Worm (Caenorhabditis elegans) whole organism, young adult: ENCODE measurements around the gene F28C6.9.

ENCODE experiments used
- B0019.2 ChIP-seq: fragments of 200-800 bp; sonication (Bioruptor generic); conservative IDR thresholded peaks from 2 replicates; pipeline ENCODE4 v1.3.6; 2022; ENCODE audit warnings: missing genetic modification reagents, missing genetic modification characterization, missing compliant biosample characterization
- B0035.1 ChIP-seq: sonication (generic microtip); optimal IDR thresholded peaks from 2 replicates; lab custom pipeline; 2016; ENCODE audit warnings: missing genetic modification characterization, mild to moderate bottlenecking, missing compliant biosample characterization, missing genotype, missing genetic modification reagents
- B0336.3 ChIP-seq: fragments of 200-800 bp; sonication (Bioruptor generic); IDR thresholded peaks from 2 replicates; pipeline ENCODE4 v1.3.6; 2022; ENCODE audit warnings: missing genetic modification characterization, missing compliant biosample characterization
- C06A6.2 ChIP-seq: fragments of 200-800 bp; sonication (Bioruptor generic); conservative IDR thresholded peaks from 2 replicates; pipeline ENCODE4 v1.3.6; 2022; ENCODE audit warnings: missing genetic modification characterization, missing compliant biosample characterization
- D2030.7 ChIP-seq: fragments of 200-800 bp; sonication (Bioruptor generic); IDR thresholded peaks from 2 replicates; pipeline ENCODE4 v1.3.6; 2022; ENCODE audit warnings: missing genetic modification reagents, missing genetic modification characterization, missing compliant biosample characterization
- F10E7.11 ChIP-seq: sonication (generic microtip); optimal IDR thresholded peaks from 2 replicates; lab custom pipeline; 2017; ENCODE audit warnings: mild to moderate bottlenecking, missing genetic modification characterization, moderate library complexity, missing compliant biosample characterization
- F23B12.7 ChIP-seq: sonication (generic microtip); optimal IDR thresholded peaks from 2 replicates; lab custom pipeline; 2017; ENCODE audit warnings: missing genetic modification characterization, mild to moderate bottlenecking, missing compliant biosample characterization, antibody characterized with exemption, moderate library complexity; ENCODE audit not compliant: insufficient read depth
- F33H1.4 ChIP-seq: fragments of 200-800 bp; sonication (Bioruptor generic); IDR thresholded peaks from 2 replicates; pipeline ENCODE4 v1.3.6; 2022; ENCODE audit warnings: missing genetic modification reagents, missing genetic modification characterization, missing compliant biosample characterization
- F39B2.1 ChIP-seq: fragments of 200-800 bp; sonication (Bioruptor generic); IDR thresholded peaks from 2 replicates; pipeline ENCODE4 v1.3.6; 2022; ENCODE audit warnings: missing genetic modification reagents, missing genetic modification characterization, missing compliant biosample characterization
- F49E8.2 ChIP-seq: sonication (generic microtip); optimal IDR thresholded peaks from 3 replicates; lab custom pipeline; 2017; ENCODE audit warnings: missing genetic modification characterization, mild to moderate bottlenecking, missing compliant biosample characterization, antibody characterized with exemption, moderate library complexity; ENCODE audit not compliant: insufficient read depth
- F57A8.1 ChIP-seq: fragments of 200-800 bp; sonication (Bioruptor generic); optimal IDR thresholded peaks from 2 replicates; lab custom pipeline; 2018; ENCODE audit warnings: mild to moderate bottlenecking, missing genetic modification characterization, moderate library complexity, missing compliant biosample characterization
- K12H6.12 ChIP-seq: fragments of 200-800 bp; sonication (Bioruptor generic); optimal IDR thresholded peaks from 2 replicates; lab custom pipeline; 2018; ENCODE audit warnings: mild to moderate bottlenecking, missing genetic modification characterization, missing compliant biosample characterization
- Y53F4B.3 ChIP-seq: fragments of 200-800 bp; sonication (Bioruptor generic); IDR thresholded peaks from 2 replicates; pipeline ENCODE4 v1.3.6; 2022; ENCODE audit warnings: missing genetic modification reagents, missing genetic modification characterization, missing compliant biosample characterization
- ZK185.1 ChIP-seq: sonication (generic microtip); optimal IDR thresholded peaks from 2 replicates; lab custom pipeline; 2016; ENCODE audit warnings: mild to moderate bottlenecking, missing genetic modification characterization, missing compliant biosample characterization; ENCODE audit not compliant: poor library complexity, severe bottlenecking
- atf-7 ChIP-seq: sonication (generic microtip); optimal IDR thresholded peaks from 2 replicates; lab custom pipeline; 2017; ENCODE audit warnings: mild to moderate bottlenecking, missing genetic modification characterization, missing compliant biosample characterization
- athp-1 ChIP-seq: sonication (generic microtip); optimal IDR thresholded peaks from 2 replicates; lab custom pipeline; 2017; ENCODE audit warnings: mild to moderate bottlenecking, missing genetic modification characterization, missing compliant biosample characterization
- attf-5 ChIP-seq: fragments of 200-800 bp; sonication (Bioruptor generic); optimal IDR thresholded peaks from 2 replicates; lab custom pipeline; 2018; ENCODE audit warnings: mild to moderate bottlenecking, missing genetic modification characterization, missing compliant biosample characterization
- ceh-100 ChIP-seq: fragments of 200-800 bp; sonication (Bioruptor generic); IDR thresholded peaks from 2 replicates; pipeline ENCODE4 v1.3.6; 2022; ENCODE audit warnings: missing genetic modification reagents, missing genetic modification characterization, missing compliant biosample characterization
- ceh-27 ChIP-seq: fragments of 200-800 bp; sonication (Bioruptor generic); optimal IDR thresholded peaks from 2 replicates; lab custom pipeline; 2018; ENCODE audit warnings: mild to moderate bottlenecking, missing genetic modification characterization, moderate library complexity, missing compliant biosample characterization
- ceh-79 ChIP-seq: sonication (generic microtip); optimal IDR thresholded peaks from 2 replicates; lab custom pipeline; 2017; ENCODE audit warnings: mild to moderate bottlenecking, missing genetic modification characterization, missing compliant biosample characterization
- dox-1 ChIP-seq: fragments of 200-800 bp; sonication (Bioruptor generic); IDR thresholded peaks from 2 replicates; pipeline ENCODE4 v1.3.6; 2022; ENCODE audit warnings: missing genetic modification reagents, missing genetic modification characterization, missing compliant biosample characterization
- dpl-1 ChIP-seq: fragments of 150-350 bp; optimal IDR thresholded peaks from 2 replicates; lab custom pipeline; 2014; ENCODE audit warnings: missing biosample characterization, missing genetic modification reagents, missing genetic modification characterization
- egl-18 ChIP-seq: fragments of 200-800 bp; sonication (Bioruptor generic); IDR thresholded peaks from 2 replicates; pipeline ENCODE4 v1.3.6; 2022; ENCODE audit warnings: missing genetic modification reagents, missing genetic modification characterization, missing compliant biosample characterization
- hmg-1.2 ChIP-seq: fragments of 200-800 bp; sonication (Bioruptor generic); IDR thresholded peaks from 2 replicates; pipeline ENCODE4 v1.3.6; 2022; ENCODE audit warnings: missing genetic modification reagents, missing genetic modification characterization, missing compliant biosample characterization
- hsf-1 ChIP-seq: fragments of 200-800 bp; sonication (Bioruptor generic); IDR thresholded peaks from 2 replicates; pipeline ENCODE4 v1.3.6; 2022; ENCODE audit warnings: missing genetic modification reagents, missing genetic modification characterization, missing compliant biosample characterization
- let-607 ChIP-seq, 2 experiments: fragments of 200-800 bp in 1 of 2; sonication (Bioruptor generic) in 1 of 2; sonication (generic microtip) in 1 of 2; optimal IDR thresholded peaks; 2 replicates each; lab custom pipeline; 2016 to 2018; ENCODE audit warnings: mild to moderate bottlenecking in 2 of 2, missing compliant biosample characterization in 2 of 2, missing genetic modification characterization in 2 of 2, moderate library complexity in 2 of 2, missing genotype in 1 of 2
- lin-54 ChIP-seq: fragments of 200-800 bp; sonication (Bioruptor generic); optimal IDR thresholded peaks from 2 replicates; lab custom pipeline; 2018; ENCODE audit warnings: mild to moderate bottlenecking, missing genetic modification characterization, missing compliant biosample characterization
- lsl-1 ChIP-seq: fragments of 200-800 bp; sonication (Bioruptor generic); optimal IDR thresholded peaks from 2 replicates; lab custom pipeline; 2018; ENCODE audit warnings: mild to moderate bottlenecking, missing genetic modification characterization, moderate library complexity, missing compliant biosample characterization
- madf-10 ChIP-seq: sonication (generic microtip); optimal IDR thresholded peaks from 2 replicates; lab custom pipeline; 2016; ENCODE audit warnings: mild to moderate bottlenecking, missing genetic modification characterization, missing compliant biosample characterization
- madf-3 ChIP-seq: fragments of 200-800 bp; sonication (Bioruptor generic); IDR thresholded peaks from 2 replicates; pipeline ENCODE4 v1.3.6; 2022; ENCODE audit warnings: missing genetic modification reagents, missing genetic modification characterization, missing compliant biosample characterization
- madf-8 ChIP-seq: fragments of 200-800 bp; sonication (Bioruptor generic); conservative IDR thresholded peaks from 2 replicates; pipeline ENCODE4 v1.3.6; 2022; ENCODE audit warnings: missing genetic modification reagents, missing genetic modification characterization, missing compliant biosample characterization
- nfya-1 ChIP-seq: sonication (generic microtip); optimal IDR thresholded peaks from 2 replicates; lab custom pipeline; 2017; ENCODE audit warnings: antibody characterized with exemption, missing compliant biosample characterization, missing genetic modification characterization, borderline replicate concordance; ENCODE audit not compliant: insufficient read depth
- nhr-179 ChIP-seq: sonication (generic microtip); optimal IDR thresholded peaks from 2 replicates; lab custom pipeline; 2016; ENCODE audit warnings: mild to moderate bottlenecking, missing genetic modification characterization, missing compliant biosample characterization
- nhr-80 ChIP-seq: sonication (generic microtip); optimal IDR thresholded peaks from 2 replicates; lab custom pipeline; 2016; ENCODE audit warnings: missing genetic modification characterization, missing compliant biosample characterization
- pbrm-1 ChIP-seq: fragments of 200-800 bp; sonication (Bioruptor generic); IDR thresholded peaks from 2 replicates; pipeline ENCODE4 v1.3.6; 2022; ENCODE audit warnings: missing genetic modification reagents, missing genetic modification characterization, missing compliant biosample characterization
- pha-4 ChIP-seq: fragments of 150-350 bp; sonication (generic microtip); optimal IDR thresholded peaks from 2 replicates; lab custom pipeline; 2014; ENCODE audit warnings: missing biosample characterization, missing genetic modification reagents, missing genetic modification characterization
- sea-2 ChIP-seq: fragments of 200-800 bp; sonication (Bioruptor generic); IDR thresholded peaks from 2 replicates; pipeline ENCODE4 v1.3.6; 2022; ENCODE audit warnings: missing genetic modification characterization, missing compliant biosample characterization
- snpc-1.1 ChIP-seq: sonication (generic microtip); optimal IDR thresholded peaks from 2 replicates; lab custom pipeline; 2017; ENCODE audit warnings: missing genetic modification characterization, mild to moderate bottlenecking, missing compliant biosample characterization, antibody characterized with exemption, moderate library complexity, missing genotype, missing genetic modification reagents; ENCODE audit not compliant: insufficient read depth
- snpc-1.3 ChIP-seq: sonication (generic microtip); optimal IDR thresholded peaks from 2 replicates; lab custom pipeline; 2017; ENCODE audit warnings: missing genetic modification characterization, mild to moderate bottlenecking, missing compliant biosample characterization, antibody characterized with exemption, moderate library complexity, missing genotype, missing genetic modification reagents; ENCODE audit not compliant: insufficient read depth
- snpc-3.4 ChIP-seq: sonication (generic microtip); optimal IDR thresholded peaks from 2 replicates; lab custom pipeline; 2017; ENCODE audit warnings: missing genetic modification characterization, mild to moderate bottlenecking, missing compliant biosample characterization, antibody characterized with exemption, moderate library complexity, missing genotype, missing genetic modification reagents
- tbp1 ChIP-seq: fragments of 200-800 bp; sonication (Bioruptor generic); optimal IDR thresholded peaks from 2 replicates; lab custom pipeline; 2018; ENCODE audit warnings: mild to moderate bottlenecking, missing genetic modification characterization, missing compliant biosample characterization
- tlf-1 ChIP-seq: fragments of 200-800 bp; sonication (Bioruptor generic); optimal IDR thresholded peaks from 2 replicates; lab custom pipeline; 2018; ENCODE audit warnings: mild to moderate bottlenecking, missing genetic modification characterization, missing compliant biosample characterization
- ztf-3 ChIP-seq: fragments of 200-800 bp; sonication (Bioruptor generic); optimal IDR thresholded peaks from 2 replicates; lab custom pipeline; 2018; ENCODE audit warnings: mild to moderate bottlenecking, missing genetic modification characterization, missing compliant biosample characterization

Gene F28C6.9

ce11 chrII:8570977-8571376, 39.0 kb downstream of the F28C6.9 start, which contains the start of gene bcs-1 (continued):
- no peak for TF ChIP-seq attf-5 (GFP tag; lab: Kevin White, UChicago)
- no peak for TF ChIP-seq F57A8.1
- TF ChIP-seq K12H6.12: no peak
- TF ChIP-seq B0336.3 (GFP tag; lab: Robert Waterston, UW): peak; percentile 52; the same call in 1 of the 2 replicates

- peak; percentile 71 for TF ChIP-seq D2030.7 (GFP tag; lab: Robert Waterston, UW)
- TF ChIP-seq F23B12.7: peak; percentile 96
- TF ChIP-seq pha-4 (tag; lab: Kevin White, UChicago): peak; percentile 57
- no peak for TF ChIP-seq atf-7 (tag; lab: Kevin White, UChicago)
- TF ChIP-seq ceh-100: peak; percentile 48; the same call in 1 of the 2 replicates
- no peak for TF ChIP-seq ztf-3
- TF ChIP-seq snpc-1.1 (tag; lab: Kevin White, UChicago): peak; percentile 69
- TF ChIP-seq nfya-1 (tag; lab: Kevin White, UChicago): no peak
- peak; percentile 79 for TF ChIP-seq F33H1.4 (GFP tag; lab: Robert Waterston, UW)
- no peak for TF ChIP-seq F39B2.1
- TF ChIP-seq ceh-27 (GFP tag; lab: Kevin White, UChicago): peak; percentile 83
- TF ChIP-seq F10E7.11 (tag; lab: Kevin White, UChicago): no peak
- no peak for TF ChIP-seq B0035.1
- no peak for TF ChIP-seq ceh-79 (tag; lab: Kevin White, UChicago)
- peak; percentile 91 for TF ChIP-seq snpc-1.3 (tag; lab: Kevin White, UChicago)
- TF ChIP-seq ZK185.1 (tag; lab: Kevin White, UChicago): peak; percentile 58
- peak; percentile 64 for TF ChIP-seq tlf-1 (GFP tag; lab: Kevin White, UChicago)
- TF ChIP-seq nhr-80 (tag; lab: Kevin White, UChicago): peak; percentile 52
- peak; percentile 83 for TF ChIP-seq pbrm-1 (GFP tag; lab: Robert Waterston, UW)
- TF ChIP-seq athp-1: peak; percentile 56
- TF ChIP-seq hmg-1.2 (GFP tag; lab: Robert Waterston, UW): peak; percentile 62
- TF ChIP-seq lin-54 (GFP tag; lab: Kevin White, UChicago): peak; percentile 98
- TF ChIP-seq madf-8 (GFP tag; lab: Robert Waterston, UW): peak; percentile 65
- no peak for TF ChIP-seq Y53F4B.3 (GFP tag; lab: Robert Waterston, UW)
- TF ChIP-seq nhr-179 (tag; lab: Kevin White, UChicago): no peak
- TF ChIP-seq sea-2 (GFP tag; lab: Robert Waterston, UW): no peak
- TF ChIP-seq egl-18 (GFP tag; lab: Robert Waterston, UW): no peak
- peak; percentile 39; the same call in 1 of the 2 replicates for TF ChIP-seq madf-3
- peak; percentile 86 for TF ChIP-seq lsl-1
- TF ChIP-seq madf-10 (tag; lab: Kevin White, UChicago): peak; percentile 30
- 0 out of 2 replicates have a peak, but pooled peaks have one; percentile 27 for TF ChIP-seq B0019.2
- TF ChIP-seq B0336.3 (GFP tag; lab: Robert Waterston, UW): peak; percentile 65
- TF ChIP-seq dox-1 (GFP tag; lab: Robert Waterston, UW): peak; percentile 83
- TF ChIP-seq F49E8.2 (tag; lab: Kevin White, UChicago): peak; percentile 68
- peak; percentile 64 for TF ChIP-seq K12H6.12
- peak; percentile 79 for TF ChIP-seq snpc-3.4 (tag; lab: Kevin White, UChicago)
- TF ChIP-seq C06A6.2 (GFP tag; lab: Robert Waterston, UW): no peak
- peak; percentile 69 to 83 for TF ChIP-seq let-607 (tag; optimal IDR thresholded peaks at IDR 0.05; lab: Kevin White, UChicago)
- peak; percentile 87 for TF ChIP-seq dpl-1 (GFP tag; lab: Kevin White, UChicago)
- TF ChIP-seq hsf-1 (GFP tag; lab: Robert Waterston, UW): peak; percentile 36; the same call in 1 of the 2 replicates
- TF ChIP-seq tbp1: peak; percentile 63
These were observed 40.7 kb downstream of the F28C6.9 start, which contains the start of the genes col-38 and rpl-5 for ce11 chrII:8569038-8569977. col-38 (minus strand) TSS chrII:8569088. rpl-5 (plus strand) TSS chrII:8569927.
